Worm (Caenorhabditis elegans) whole organism, L1 larva: ENCODE results near the gene F33D4.6.
A peak's percentile ranks its signal among the peaks of the same experiment; 100 is the strongest.

Experiments
- C04F5.9 ChIP-seq: sonication (generic microtip); optimal IDR thresholded peaks from 2 replicates; lab custom pipeline; 2016; ENCODE audit warnings: missing genetic modification characterization, missing compliant biosample characterization
- Y116A8C.19 ChIP-seq: sonication (generic microtip); optimal IDR thresholded peaks from 2 replicates; lab custom pipeline; 2016; ENCODE audit warnings: missing compliant biosample characterization, missing genetic modification characterization, borderline replicate concordance
- blmp-1 ChIP-seq: fragments of 150-350 bp; optimal IDR thresholded peaks from 2 replicates; lab custom pipeline; 2014; ENCODE audit warnings: missing biosample characterization, missing genetic modification characterization
- ceh-63 ChIP-seq: fragments of 200-800 bp; sonication (Bioruptor generic); optimal IDR thresholded peaks from 2 replicates; lab custom pipeline; 2018; ENCODE audit warnings: mild to moderate bottlenecking, missing genetic modification characterization, missing compliant biosample characterization
- ceh-82 ChIP-seq, 3 experiments: fragments of 150-350 bp in 1 of 3; sonication (generic microtip) in 2 of 3; optimal IDR thresholded peaks; 2 replicates each; lab custom pipeline; 2014 to 2017; ENCODE audit warnings: missing biosample characterization in 3 of 3, missing genetic modification characterization in 3 of 3
- ces-1 ChIP-seq: fragments of 150-350 bp; optimal IDR thresholded peaks from 2 replicates; lab custom pipeline; 2014; ENCODE audit warnings: missing biosample characterization, missing genetic modification reagents, missing genetic modification characterization
- dsc-1 ChIP-seq: sonication (generic microtip); optimal IDR thresholded peaks from 2 replicates; lab custom pipeline; 2016; ENCODE audit warnings: mild to moderate bottlenecking, missing genetic modification characterization, missing compliant biosample characterization
- efl-1 ChIP-seq, 4 experiments: fragments of 150-350 bp; optimal IDR thresholded peaks in 3 of 4; peaks in 1 of 4; 1 replicate in 1 of 4; 2 replicates in 3 of 4; lab custom pipeline; 2014; ENCODE audit warnings: missing biosample characterization in 2 of 4, missing genetic modification characterization in 2 of 4, missing genetic modification reagents in 2 of 4
- elt-2 ChIP-seq: sonication (generic microtip); optimal IDR thresholded peaks from 2 replicates; lab custom pipeline; 2016; ENCODE audit warnings: missing genetic modification characterization, mild to moderate bottlenecking, inconsistent platforms, missing compliant biosample characterization, missing genetic modification reagents
- fkh-10 ChIP-seq: sonication (generic microtip); optimal IDR thresholded peaks from 2 replicates; lab custom pipeline; 2017; ENCODE audit warnings: missing biosample characterization, missing genetic modification reagents, missing genetic modification characterization
- hlh-17 ChIP-seq: fragments of 200-800 bp; sonication (Bioruptor generic); optimal IDR thresholded peaks from 2 replicates; lab custom pipeline; 2018; ENCODE audit warnings: missing genetic modification characterization, mild to moderate bottlenecking, missing compliant biosample characterization, moderate library complexity, borderline replicate concordance
- jun-1 ChIP-seq: fragments of 150-350 bp; optimal IDR thresholded peaks from 2 replicates; lab custom pipeline; 2014; ENCODE audit warnings: missing biosample characterization, missing genetic modification reagents, missing genetic modification characterization
- lin-13 ChIP-seq: fragments of 150-350 bp; optimal IDR thresholded peaks from 2 replicates; lab custom pipeline; 2014; ENCODE audit warnings: missing biosample characterization, missing genetic modification reagents, missing genetic modification characterization
- lin-14 ChIP-seq: fragments of 200-800 bp; sonication (Bioruptor generic); optimal IDR thresholded peaks from 2 replicates; lab custom pipeline; 2018; ENCODE audit warnings: mild to moderate bottlenecking, missing genetic modification characterization, moderate library complexity, missing compliant biosample characterization
- lin-15B ChIP-seq: fragments of 150-350 bp; sonication (generic microtip); optimal IDR thresholded peaks from 3 replicates; lab custom pipeline; 2014; ENCODE audit warnings: missing biosample characterization, missing genetic modification characterization
- lin-35 ChIP-seq, 2 experiments: fragments of 150-350 bp; optimal IDR thresholded peaks; 2 replicates each; lab custom pipeline; 2014; ENCODE audit warnings: missing biosample characterization in 2 of 2, missing genetic modification characterization in 2 of 2, missing genetic modification reagents in 2 of 2
- lin-39 ChIP-seq: fragments of 150-350 bp; optimal IDR thresholded peaks from 2 replicates; lab custom pipeline; 2014; ENCODE audit warnings: missing biosample characterization, missing genetic modification reagents, missing genetic modification characterization
- mab-9 ChIP-seq: fragments of 200-800 bp; sonication (Bioruptor generic); IDR thresholded peaks from 2 replicates; pipeline ENCODE4 v1.3.6; 2022; ENCODE audit warnings: missing genetic modification reagents, missing genetic modification characterization, missing compliant biosample characterization
- mef-2 ChIP-seq: fragments of 150-350 bp; optimal IDR thresholded peaks from 2 replicates; lab custom pipeline; 2014; ENCODE audit warnings: missing biosample characterization, missing genetic modification characterization
- nhr-12 ChIP-seq: sonication (generic microtip); optimal IDR thresholded peaks from 2 replicates; lab custom pipeline; 2017; ENCODE audit warnings: missing biosample characterization, missing genetic modification characterization
- nhr-19 ChIP-seq: fragments of 200-800 bp; sonication (Bioruptor generic); conservative IDR thresholded peaks from 2 replicates; pipeline ENCODE4 v1.3.6; 2022; ENCODE audit warnings: missing genetic modification characterization, missing compliant biosample characterization
- nhr-20 ChIP-seq: sonication (generic microtip); optimal IDR thresholded peaks from 2 replicates; lab custom pipeline; 2016; ENCODE audit warnings: mild to moderate bottlenecking, missing genetic modification characterization, missing compliant biosample characterization
- nhr-28 ChIP-seq: fragments of 150-350 bp; optimal IDR thresholded peaks from 2 replicates; lab custom pipeline; 2014; ENCODE audit warnings: missing biosample characterization, missing genetic modification characterization
- nhr-47 ChIP-seq: sonication (generic microtip); optimal IDR thresholded peaks from 2 replicates; lab custom pipeline; 2016; ENCODE audit warnings: mild to moderate bottlenecking, missing genetic modification characterization, moderate library complexity, missing compliant biosample characterization
- nhr-71 ChIP-seq: sonication (generic microtip); optimal IDR thresholded peaks from 2 replicates; lab custom pipeline; 2016; ENCODE audit warnings: mild to moderate bottlenecking, missing genetic modification characterization, moderate library complexity, missing compliant biosample characterization
- nhr-76 ChIP-seq: sonication (generic microtip); optimal IDR thresholded peaks from 2 replicates; lab custom pipeline; 2017; ENCODE audit warnings: missing biosample characterization, missing genetic modification characterization
- nhr-85 ChIP-seq: sonication (generic microtip); peaks from one replicate; lab custom pipeline; 2016; ENCODE audit warnings: missing genetic modification characterization, inconsistent platforms, missing compliant biosample characterization
- nhr-90 ChIP-seq: sonication (generic microtip); optimal IDR thresholded peaks from 2 replicates; lab custom pipeline; 2016; ENCODE audit warnings: mild to moderate bottlenecking, missing genetic modification characterization, missing compliant biosample characterization; ENCODE audit not compliant: poor library complexity
- pag-3 ChIP-seq: sonication (generic microtip); optimal IDR thresholded peaks from 2 replicates; lab custom pipeline; 2017; ENCODE audit warnings: missing genetic modification characterization, mild to moderate bottlenecking, missing compliant biosample characterization, antibody characterized with exemption, borderline replicate concordance; ENCODE audit not compliant: insufficient read depth
- swsn-7 ChIP-seq: sonication (generic microtip); optimal IDR thresholded peaks from 2 replicates; lab custom pipeline; 2016; ENCODE audit warnings: missing genetic modification characterization, missing compliant biosample characterization
- unc-30 ChIP-seq: sonication (generic microtip); optimal IDR thresholded peaks from 2 replicates; lab custom pipeline; 2017; ENCODE audit warnings: missing biosample characterization, missing genetic modification characterization
- xbp-1 ChIP-seq: sonication (generic microtip); optimal IDR thresholded peaks from 2 replicates; lab custom pipeline; 2016; ENCODE audit warnings: missing genetic modification characterization, missing compliant biosample characterization
- zip-4 ChIP-seq: fragments of 200-800 bp; sonication (Bioruptor generic); optimal IDR thresholded peaks from 2 replicates; lab custom pipeline; 2018; ENCODE audit warnings: mild to moderate bottlenecking, missing genetic modification characterization, moderate library complexity, missing compliant biosample characterization

Gene F33D4.6

DNA sequence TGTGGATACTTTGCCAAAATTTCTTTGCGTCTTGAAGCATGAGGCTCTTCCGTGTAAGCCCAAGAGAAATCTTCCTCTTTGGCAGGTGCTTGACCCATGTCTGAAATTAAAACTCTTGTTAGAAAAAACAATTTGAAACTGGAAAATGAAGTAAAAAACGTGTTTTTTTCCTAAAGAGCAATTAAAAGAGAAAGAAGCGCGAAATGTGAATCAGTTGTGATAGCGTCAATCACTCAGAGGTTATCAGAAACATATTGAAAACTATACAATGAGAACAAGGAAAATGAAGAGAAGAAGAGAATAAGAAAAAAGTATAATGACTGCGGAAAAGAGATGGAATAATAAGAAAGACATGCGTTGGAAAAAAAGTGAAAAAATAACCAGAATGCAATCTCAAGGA, 11.0 kb downstream of the F33D4.6 start, which contains the start of gene F33D4.4:
F33D4.4 (minus strand) TSS at position 101 of the 400 bp plus-strand sequence.
- TF ChIP-seq blmp-1 (tag; lab: Kevin White, UChicago) (peak; percentile 49), nhr-12 (tag; lab: Kevin White, UChicago) (no peak), dsc-1 (tag; lab: Kevin White, UChicago) (peak; percentile 34)

DNA sequence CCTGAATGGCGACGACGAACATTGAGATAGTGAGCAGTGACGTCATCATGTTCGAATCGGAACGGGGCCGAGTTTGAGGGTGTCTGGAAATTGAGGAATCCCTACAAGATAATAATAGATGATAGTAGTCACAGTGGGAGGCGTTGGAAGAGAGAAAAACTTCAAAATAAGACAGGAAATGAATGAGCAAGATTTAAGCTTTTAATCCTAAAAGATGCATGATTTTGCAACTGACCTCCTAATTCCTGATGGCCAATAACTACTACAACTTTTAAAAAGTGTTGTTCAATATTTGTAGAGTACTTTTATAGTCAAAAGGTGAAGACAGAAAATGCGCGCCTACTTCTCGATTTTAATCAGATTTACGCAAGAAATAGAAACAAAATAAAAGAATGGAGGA, 19.5 kb downstream of the F33D4.6 start, which contains the start of gene flp-13:
flp-13 (minus strand) TSS at position 101 of the 400 bp plus-strand sequence.
- TF ChIP-seq mef-2 (tag; lab: Kevin White, UChicago) (no peak), lin-13 (no peak), nhr-71 (no peak), C04F5.9 (tag; lab: Kevin White, UChicago) (no peak), nhr-19 (GFP tag; lab: Robert Waterston, UW) (no peak), nhr-28 (tag; lab: Kevin White, UChicago) (no peak), mab-9 (no peak), nhr-85 (tag; lab: Kevin White, UChicago) (no peak), pag-3 (tag; lab: Kevin White, UChicago) (no peak), hlh-17 (GFP tag; lab: Kevin White, UChicago) (no peak), ces-1 (no peak), ceh-63 (GFP tag; lab: Kevin White, UChicago) (no peak), lin-39 (tag; lab: Kevin White, UChicago) (no peak), jun-1 (tag; lab: Kevin White, UChicago) (no peak), nhr-47 (no peak), nhr-76 (tag; lab: Kevin White, UChicago) (no peak), zip-4 (GFP tag; lab: Kevin White, UChicago) (no peak), lin-15B (tag; lab: Kevin White, UChicago) (no peak), blmp-1 (tag; lab: Kevin White, UChicago) (no peak)
- TF ChIP-seq, all 84 proteins: peak for 0

DNA sequence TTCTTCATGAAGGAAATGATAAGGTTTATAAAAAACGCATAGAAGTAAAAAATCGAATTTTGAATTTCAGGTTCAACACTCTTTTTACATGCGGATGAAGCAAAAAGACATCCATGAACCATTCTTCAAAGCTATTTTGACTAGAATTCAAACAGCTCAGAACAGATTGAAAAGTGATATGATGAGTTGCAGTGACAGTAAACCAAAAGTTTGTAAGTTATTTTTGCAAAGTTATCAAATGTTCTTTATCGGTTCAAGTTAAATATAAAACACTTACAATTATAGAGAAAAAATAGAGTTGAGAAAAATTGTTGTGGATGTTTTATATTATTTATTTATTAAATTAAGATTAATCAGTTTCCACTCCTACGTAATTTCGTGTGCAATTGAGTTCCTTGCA, 25.4 kb downstream of the F33D4.6 start:
- TF ChIP-seq lin-35 (GFP tag; optimal IDR thresholded peaks at IDR 0.05; lab: Kevin White, UChicago) (no peak), unc-30 (no peak)

DNA sequence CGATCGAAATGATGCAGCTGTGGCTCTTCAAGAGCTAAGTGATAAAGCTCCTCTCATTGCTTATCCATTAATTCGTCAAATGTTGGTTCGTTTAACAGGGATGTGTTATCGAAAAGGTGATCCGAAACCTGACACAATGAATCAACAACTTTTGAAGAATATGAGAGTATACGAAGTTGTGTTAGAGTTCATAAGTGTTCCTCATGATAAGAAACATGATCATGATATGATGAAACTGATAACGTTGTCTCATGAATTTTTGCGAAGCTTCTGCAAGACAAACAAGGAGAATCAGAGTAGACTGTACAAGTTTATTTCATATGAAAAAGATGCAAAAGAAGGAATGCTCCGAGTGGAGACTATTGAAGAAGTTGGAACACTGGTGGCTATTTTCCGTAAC, 28.5 kb downstream of the F33D4.6 start:
- TF ChIP-seq fkh-10 (GFP tag; lab: Kevin White, UChicago) (no peak), ceh-82 (tag; optimal IDR thresholded peaks at IDR 0.05; lab: Kevin White, UChicago) (no peak), Y116A8C.19 (tag; lab: Kevin White, UChicago) (no peak), nhr-28 (tag; lab: Kevin White, UChicago) (no peak), elt-2 (peak; percentile 74), nhr-47 (no peak), nhr-90 (tag; lab: Kevin White, UChicago) (no peak)

DNA sequence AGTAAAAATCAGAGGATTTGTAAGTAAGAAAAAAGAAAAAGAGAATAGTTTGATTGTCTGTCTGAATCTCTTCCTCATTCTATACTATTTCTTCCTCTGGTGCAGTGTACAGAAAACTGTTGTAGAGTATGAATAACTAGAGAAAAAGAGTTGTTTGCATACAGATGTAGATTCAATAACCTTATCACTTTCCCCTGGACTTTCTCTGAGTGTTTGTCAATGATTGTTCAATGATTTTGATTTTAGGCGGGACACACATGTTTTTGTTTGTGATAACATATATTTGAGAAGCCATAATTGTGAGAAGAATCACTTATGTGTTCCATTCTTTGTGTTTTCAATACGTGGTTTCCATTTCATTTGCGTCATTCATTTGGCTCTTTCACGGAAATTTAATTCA, 38.7 kb downstream of the F33D4.6 start:
- TF ChIP-seq lin-14 (peak; percentile 23), elt-2 (peak; percentile 71), blmp-1 (tag; lab: Kevin White, UChicago) (peak; percentile 48), efl-1 (optimal IDR thresholded peaks at IDR 0.05; lab: Kevin White, UChicago) (no peak), efl-1 (GFP tag; optimal IDR thresholded peaks at IDR 0.05 in 1 of 2; lab: Kevin White, UChicago) (peak in 1 of 2 experiments; percentile 10), xbp-1 (tag; lab: Kevin White, UChicago) (no peak), swsn-7 (no peak), nhr-20 (tag; lab: Kevin White, UChicago) (peak; percentile 3)
